Worm (Caenorhabditis elegans): Measurements from ENCODE around the gene F15D4.2.

Gene F15D4.2

DNA sequence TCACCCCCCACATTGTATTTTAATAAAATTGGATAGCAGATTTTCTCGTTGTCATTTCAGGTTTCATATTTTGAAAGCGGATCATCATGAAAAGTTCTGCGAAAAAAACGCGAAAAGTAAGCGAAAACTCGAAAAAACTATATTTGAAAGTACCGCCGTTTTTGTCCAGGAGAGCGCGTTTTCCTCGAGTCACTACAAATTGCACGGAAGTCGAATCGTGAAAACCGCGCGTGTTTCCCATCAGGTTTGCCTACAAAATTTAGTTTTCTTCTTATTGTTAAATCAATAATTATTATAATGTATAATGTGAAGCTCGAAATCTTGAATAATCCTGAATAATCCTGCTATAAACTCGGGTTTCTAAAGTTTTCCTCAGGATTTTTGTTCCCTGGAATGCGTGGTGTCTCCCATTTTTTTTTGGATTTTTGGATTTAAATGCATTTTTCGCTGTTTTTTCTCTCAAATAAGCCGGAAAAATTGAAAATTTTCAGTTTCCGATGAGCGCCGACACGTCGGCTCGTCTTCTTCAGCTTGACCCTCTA is 16.1 kb upstream of the F15D4.2 start, which contains the start of gene btf-1:
Gene btf-1, plus strand, starts transcription at position 492 of the 542 bp plus-strand sequence.
- TF ChIP-seq bed-1 (GFP tag; IDR thresholded peaks at IDR 0.05) (no peak), pbrm-1 (GFP tag; IDR thresholded peaks at IDR 0.05) (peak; percentile 55; the same call in 1 of the 2 replicates), lsy-27 (tag; optimal IDR thresholded peaks at IDR 0.05; ENCODE audit: borderline replicate concordance, insufficient read depth) (peak; percentile 20), Y67H2A.10 (GFP tag; conservative IDR thresholded peaks at IDR 0.05) (0 out of 2 replicates have a peak, but pooled peaks have one; percentile 29), tlf-1 (GFP tag; optimal IDR thresholded peaks at IDR 0.05) (peak; percentile 50), ceh-91 (GFP tag; IDR thresholded peaks at IDR 0.05) (peak; percentile 30; the same call in 1 of the 2 replicates), nhr-27 (tag; optimal IDR thresholded peaks at IDR 0.05) (peak; percentile 21), somi-1 (GFP tag; optimal IDR thresholded peaks at IDR 0.05) (peak; percentile 39), Y53G8AR.9 (GFP tag; conservative IDR thresholded peaks at IDR 0.05) (peak; percentile 76; the same call in 1 of the 2 replicates), B0019.2 (GFP tag; conservative IDR thresholded peaks at IDR 0.05) (no peak), F22D6.2 (tag; optimal IDR thresholded peaks at IDR 0.05) (no peak), attf-3 (GFP tag; conservative IDR thresholded peaks at IDR 0.05) (peak; percentile 69), lin-35 (GFP tag; optimal IDR thresholded peaks at IDR 0.05) (peak in 1 of 3 experiments; percentile 86), snpc-3.4 (tag; optimal IDR thresholded peaks at IDR 0.05) (peak; percentile 39), unc-62 (GFP tag; optimal IDR thresholded peaks at IDR 0.05) (no peak), atf-7 (tag; optimal IDR thresholded peaks at IDR 0.05) (peak; percentile 24), madf-10 (tag; optimal IDR thresholded peaks at IDR 0.05) (peak; percentile 66), F39B2.1 (GFP tag; IDR thresholded peaks at IDR 0.05) (no peak), ceh-100 (GFP tag; IDR thresholded peaks at IDR 0.05) (peak; percentile 97), bed-2 (GFP tag; IDR thresholded peaks at IDR 0.05) (peak; percentile 54; the same call in 1 of the 2 replicates), fkh-3 (tag; optimal IDR thresholded peaks at IDR 0.05) (no peak), ama-1 (optimal IDR thresholded peaks at IDR 0.05) (peak; percentile 58), ama-1 (GFP tag; optimal IDR thresholded peaks at IDR 0.05) (peak in 1 of 2 experiments; percentile 63), mel-28 (tag; optimal IDR thresholded peaks at IDR 0.05; ENCODE audit: borderline replicate concordance) (peak; percentile 60), ztf-6 (GFP tag; IDR thresholded peaks at IDR 0.05) (no peak), C17E4.6 (GFP tag; IDR thresholded peaks at IDR 0.05) (0 out of 2 replicates have a peak, but pooled peaks have one; percentile 46), die-1 (tag; optimal IDR thresholded peaks at IDR 0.05) (no peak), repo-1 (tag; optimal IDR thresholded peaks at IDR 0.05) (peak; percentile 65), Y95B8A.8 (GFP tag; IDR thresholded peaks at IDR 0.05) (0 out of 2 replicates have a peak, but pooled peaks have one; percentile 19), nfyb-1 (GFP tag; IDR thresholded peaks at IDR 0.05) (peak; percentile 81), snpc-4 (GFP tag; optimal IDR thresholded peaks at IDR 0.05) (no peak), snpc-4 (tag; optimal IDR thresholded peaks at IDR 0.05) (peak in 2 of 4 experiments; percentile 48 to 67), F10E7.11 (tag; optimal IDR thresholded peaks at IDR 0.05) (peak; percentile 72), C06A6.2 (GFP tag; conservative IDR thresholded peaks at IDR 0.05) (peak; percentile 55; the same call in 1 of the 2 replicates), unc-130 (GFP tag; optimal IDR thresholded peaks at IDR 0.05) (peak; percentile 64), madf-6 (GFP tag; IDR thresholded peaks at IDR 0.05) (no peak; the same call in 1 of the 2 replicates), lsl-1 (GFP tag; optimal IDR thresholded peaks at IDR 0.05) (peak; percentile 27), let-607 (tag; optimal IDR thresholded peaks at IDR 0.05) (peak; percentile 56 to 72), hrde-1 (tag; optimal IDR thresholded peaks at IDR 0.05; ENCODE audit: borderline replicate concordance) (peak; percentile 76), rcor-1 (GFP tag; IDR thresholded peaks at IDR 0.05) (0 out of 2 replicates have a peak, but pooled peaks have one; percentile 36), K12H6.12 (tag; optimal IDR thresholded peaks at IDR 0.05) (peak; percentile 88), ztf-26 (tag; optimal IDR thresholded peaks at IDR 0.05) (peak; percentile 11), dox-1 (GFP tag; IDR thresholded peaks at IDR 0.05) (peak; percentile 82), T07F8.4 (tag; optimal IDR thresholded peaks at IDR 0.05) (peak; percentile 18), snpc-1.1 (tag; optimal IDR thresholded peaks at IDR 0.05; ENCODE audit: insufficient read depth) (peak; percentile 13), mcd-1 (GFP tag; IDR thresholded peaks at IDR 0.05) (peak; percentile 95), nhr-120 (GFP tag; IDR thresholded peaks at IDR 0.05) (no peak)

Measured in whole organism, young adult.